Worm (Caenorhabditis elegans): ENCODE measurements around the gene irld-57.
A peak's percentile ranks its signal among the peaks of the same experiment; 100 is the strongest.

The irld-57 gene

ce11 chrV:15715636-15716035 is 10.9 kb downstream of the irld-57 start:
- no peak for TF ChIP-seq mel-28 (tag; optimal IDR thresholded peaks at IDR 0.05; ENCODE audit: borderline replicate concordance)

DNA sequence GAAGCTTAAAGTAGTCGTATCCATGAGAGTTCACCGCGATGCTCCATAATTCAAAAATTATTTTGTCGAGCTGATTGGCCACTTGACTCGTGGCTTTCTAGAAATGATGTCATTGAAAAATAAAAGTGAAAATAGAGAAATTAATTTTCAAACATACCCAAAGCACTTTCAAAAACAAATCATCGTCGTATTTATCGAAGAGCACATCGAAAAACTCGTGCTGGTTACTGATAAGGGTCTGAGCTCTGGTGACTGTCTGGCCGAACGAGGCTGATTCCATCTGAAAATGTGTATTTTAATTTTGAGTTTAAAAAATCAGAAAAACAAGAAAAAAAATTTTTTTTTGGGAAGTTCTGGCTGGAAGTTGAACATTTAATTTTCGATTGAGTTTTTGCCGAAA is 14.1 kb downstream of the irld-57 start:
- no peak for TF ChIP-seq Y67H2A.10 (GFP tag; conservative IDR thresholded peaks at IDR 0.05)
- no peak for TF ChIP-seq let-526 (GFP tag; IDR thresholded peaks at IDR 0.05)
- no peak for TF ChIP-seq mcd-1 (GFP tag; IDR thresholded peaks at IDR 0.05)
- TF ChIP-seq madf-6 (GFP tag; IDR thresholded peaks at IDR 0.05) = no peak
- no peak for TF ChIP-seq ceh-100 (GFP tag; IDR thresholded peaks at IDR 0.05)
- TF ChIP-seq rcor-1 (GFP tag; IDR thresholded peaks at IDR 0.05) = no peak
- TF ChIP-seq ekl-4 (GFP tag; IDR thresholded peaks at IDR 0.05) = no peak
- TF ChIP-seq rec-8 (tag; optimal IDR thresholded peaks at IDR 0.05) = no peak

DNA sequence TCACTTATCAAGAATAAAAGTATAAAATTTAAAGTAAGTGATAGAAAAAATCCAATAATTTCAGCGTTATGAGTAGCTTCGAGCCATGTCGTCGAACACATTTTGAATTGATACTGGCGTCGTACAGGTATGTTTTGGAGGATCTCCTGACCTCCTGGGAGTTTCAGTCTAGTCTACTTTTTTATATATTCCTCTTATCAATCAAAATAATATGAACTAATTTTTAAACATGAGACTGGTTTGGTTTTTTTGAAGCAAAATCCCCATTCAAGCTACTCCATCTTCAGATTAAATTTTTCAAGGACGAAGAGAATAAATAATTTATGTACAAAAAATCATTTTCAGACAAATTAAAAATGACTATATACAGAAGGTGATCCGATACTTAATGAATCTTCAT is 14.6 kb downstream of the irld-57 start, which contains the start of gene str-101:
Gene str-101 (minus strand): TSS at position 101 of the 400 bp plus-strand sequence.
- TF ChIP-seq ccch-3 (GFP tag; optimal IDR thresholded peaks at IDR 0.05) (no peak), F39B2.1 (GFP tag; IDR thresholded peaks at IDR 0.05) (no peak), ceh-27 (GFP tag; optimal IDR thresholded peaks at IDR 0.05) (no peak), nfyb-1 (GFP tag; IDR thresholded peaks at IDR 0.05) (no peak), K11D2.4 (GFP tag; IDR thresholded peaks at IDR 0.05) (no peak)

DNA sequence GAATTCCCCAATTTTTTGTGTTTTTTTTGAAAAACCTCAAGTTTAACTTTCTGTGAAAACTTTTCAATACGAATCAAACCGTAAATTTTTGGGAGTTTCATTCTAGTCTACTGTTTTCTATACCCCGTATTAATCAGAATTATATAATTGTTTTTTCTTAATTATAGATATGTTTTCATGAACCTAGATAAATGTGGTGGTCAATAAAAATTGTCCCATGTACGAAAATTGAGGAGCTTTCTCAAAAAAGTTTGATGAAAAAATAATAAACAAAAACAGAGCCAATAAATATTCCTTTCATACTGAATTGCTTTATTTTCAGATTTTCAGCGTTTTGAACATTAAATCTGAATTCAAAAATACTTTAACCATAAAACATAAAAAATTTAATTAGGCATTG is 16.1 kb downstream of the irld-57 start, which contains the start of gene Y6E2A.1:
Gene Y6E2A.1 (minus strand): TSS at position 101 of the 400 bp plus-strand sequence.
- TF ChIP-seq lin-40 (tag; optimal IDR thresholded peaks at IDR 0.05) (no peak), tbx-9 (tag; optimal IDR thresholded peaks at IDR 0.05; ENCODE audit: borderline replicate concordance) (no peak), atf-7 (tag; optimal IDR thresholded peaks at IDR 0.05) (no peak), ZK185.1 (tag; optimal IDR thresholded peaks at IDR 0.05; ENCODE audit: poor library complexity, severe bottlenecking) (no peak)

ce11 chrV:15707982-15708381 is 18.5 kb downstream of the irld-57 start:
- peak; percentile 27 for TF ChIP-seq somi-1 (GFP tag; optimal IDR thresholded peaks at IDR 0.05)
- no peak for TF ChIP-seq dpff-1 (tag; optimal IDR thresholded peaks at IDR 0.05)

ce11 chrV:15704745-15705144 is 21.8 kb downstream of the irld-57 start, which contains the start of gene twk-34:
TSS of gene twk-34 (plus strand) at chrV:15704960.
- TF ChIP-seq ceh-100 (GFP tag; IDR thresholded peaks at IDR 0.05) (no peak), tlf-1 (GFP tag; optimal IDR thresholded peaks at IDR 0.05) (no peak), B0035.1 (tag; optimal IDR thresholded peaks at IDR 0.05) (no peak), Y56A3A.18 (GFP tag; IDR thresholded peaks at IDR 0.05) (no peak), die-1 (tag; optimal IDR thresholded peaks at IDR 0.05) (no peak), F22D6.2 (tag; optimal IDR thresholded peaks at IDR 0.05) (no peak), rec-8 (tag; optimal IDR thresholded peaks at IDR 0.05) (no peak), ztf-25 (GFP tag; IDR thresholded peaks at IDR 0.05) (no peak), T26A5.8 (tag; optimal IDR thresholded peaks at IDR 0.05) (no peak)

ce11 chrV:15702263-15702662 is 24.2 kb downstream of the irld-57 start, which contains the start of gene nhr-53:
TSS of gene nhr-53 (minus strand) at chrV:15702363.
- TF ChIP-seq B0336.3 (GFP tag; IDR thresholded peaks at IDR 0.05) = no peak

All from whole organism, young adult.